Fruit fly (Drosophila melanogaster): Measurements from ENCODE around the gene Tak1.
A peak's percentile ranks its signal among the peaks of the same experiment; 100 is the strongest.

- TF ChIP-seq fd85E (GFP tag; optimal IDR thresholded peaks at IDR 0.05) (no peak), spab (GFP tag; optimal IDR thresholded peaks at IDR 0.05) (peak; percentile 18), Hr39 (GFP tag; optimal IDR thresholded peaks at IDR 0.05) (peak; percentile 47), fkh (GFP tag; optimal IDR thresholded peaks at IDR 0.05) (no peak), svp (GFP tag) (peak; percentile 98), esn (GFP tag; optimal IDR thresholded peaks at IDR 0.05) (peak; percentile 60), CG10631 (GFP tag; optimal IDR thresholded peaks at IDR 0.05) (peak; percentile 41), CG4318 (GFP tag; optimal IDR thresholded peaks at IDR 0.05) (no peak), CG11762 (GFP tag; optimal IDR thresholded peaks at IDR 0.05; ENCODE audit: insufficient read depth) (no peak), Met (GFP tag; optimal IDR thresholded peaks at IDR 0.05) (peak; percentile 55), Eip75B (GFP tag; optimal IDR thresholded peaks at IDR 0.05) (no peak), eg (GFP tag; IDR thresholded peaks at IDR 0.05) (peak; percentile 81), CG3032 (tag; optimal IDR thresholded peaks at IDR 0.05) (peak; percentile 18)
These were observed 13.3 kb downstream of the Tak1 start, which contains the start of gene CG1812 for dm6 chrX:20511382-20511853.
